Fruit fly (Drosophila melanogaster) whole organism, embryonic: ENCODE data around the gene fig.

Experiments
- CG11085 ChIP-seq: fragments of 200-800 bp; sonication (Bioruptor generic); IDR thresholded peaks from 2 replicates; pipeline ENCODE4 v1.3.6; 2022; ENCODE audit warnings: missing biosample characterization, missing genetic modification characterization
- CG11504 ChIP-seq: fragments of 200-800 bp; sonication (Bioruptor generic); optimal IDR thresholded peaks from 3 replicates; lab custom pipeline; 2019; ENCODE audit warnings: missing biosample characterization, mild to moderate bottlenecking, missing genetic modification characterization, moderate library complexity
- CG11560 ChIP-seq: fragments of 200-800 bp; sonication (Bioruptor generic); IDR thresholded peaks from 3 replicates; pipeline ENCODE4 v1.3.6; 2022; ENCODE audit warnings: missing biosample characterization, missing genetic modification characterization
- CG12104 ChIP-seq: fragments of 200-800 bp; sonication (Bioruptor generic); optimal IDR thresholded peaks from 3 replicates; lab custom pipeline; 2016; ENCODE audit warnings: missing biosample characterization, missing genetic modification characterization
- CG1233 ChIP-seq: fragments of 200-800 bp; sonication (Bioruptor generic); optimal IDR thresholded peaks from 4 replicates; lab custom pipeline; 2018; ENCODE audit warnings: missing biosample characterization, mild to moderate bottlenecking, missing genetic modification characterization
- CG13424 ChIP-seq: fragments of 200-800 bp; sonication (Bioruptor generic); optimal IDR thresholded peaks from 2 replicates; lab custom pipeline; 2019; ENCODE audit warnings: missing biosample characterization, mild to moderate bottlenecking, missing genetic modification characterization, moderate library complexity
- CG14441 ChIP-seq: fragments of 200-800 bp; sonication (Bioruptor generic); IDR thresholded peaks from 2 replicates; pipeline ENCODE4 v1.3.6; 2022; ENCODE audit warnings: missing biosample characterization, missing genetic modification characterization
- CG15514 ChIP-seq: fragments of 200-800 bp; sonication (Bioruptor generic); optimal IDR thresholded peaks from 3 replicates; lab custom pipeline; 2017; ENCODE audit warnings: missing biosample characterization, missing genetic modification characterization, mild to moderate bottlenecking, moderate library complexity, missing genetic modification reagents
- CG15601 ChIP-seq: fragments of 200-800 bp; sonication (Bioruptor generic); optimal IDR thresholded peaks from 3 replicates; lab custom pipeline; 2019; ENCODE audit warnings: missing biosample characterization, mild to moderate bottlenecking, missing genetic modification characterization, moderate library complexity
- CG17359 ChIP-seq: fragments of 200-800 bp; sonication (Bioruptor generic); optimal IDR thresholded peaks from 3 replicates; lab custom pipeline; 2018; ENCODE audit warnings: missing biosample characterization, mild to moderate bottlenecking, missing genetic modification characterization, moderate library complexity
- CG2116 ChIP-seq: fragments of 200-800 bp; sonication (Bioruptor generic); optimal IDR thresholded peaks from 3 replicates; lab custom pipeline; 2018; ENCODE audit warnings: missing biosample characterization, mild to moderate bottlenecking, missing genetic modification characterization
- CG2875 ChIP-seq: fragments of 200-800 bp; sonication (Bioruptor generic); optimal IDR thresholded peaks from 2 replicates; lab custom pipeline; 2017; ENCODE audit warnings: missing biosample characterization, mild to moderate bottlenecking, missing genetic modification characterization, missing genetic modification reagents
- CG30431 ChIP-seq: fragments of 200-800 bp; sonication (Bioruptor generic); optimal IDR thresholded peaks from 2 replicates; lab custom pipeline; 2017; ENCODE audit warnings: missing biosample characterization, missing genetic modification characterization
- CG42726 ChIP-seq: fragments of 200-800 bp; sonication (Bioruptor generic); IDR thresholded peaks from 2 replicates; pipeline ENCODE4 v1.3.6; 2022; ENCODE audit warnings: missing biosample characterization, missing genetic modification characterization; ENCODE audit not compliant: partially characterized antibody
- CG4707 ChIP-seq: fragments of 200-800 bp; sonication (Bioruptor generic); optimal IDR thresholded peaks from 2 replicates; lab custom pipeline; 2018; ENCODE audit warnings: missing biosample characterization, mild to moderate bottlenecking, missing genetic modification characterization, moderate library complexity
- CG4854 ChIP-seq: fragments of 200-800 bp; sonication (Bioruptor generic); optimal IDR thresholded peaks from 2 replicates; lab custom pipeline; 2016; ENCODE audit warnings: missing biosample characterization, missing genetic modification characterization, inconsistent platforms
- CG7372 ChIP-seq: fragments of 200-800 bp; sonication (Bioruptor generic); IDR thresholded peaks from 2 replicates; pipeline ENCODE4 v1.3.6; 2022; ENCODE audit warnings: missing biosample characterization, missing genetic modification characterization
- CG7963 ChIP-seq: fragments of 200-800 bp; sonication (Bioruptor generic); IDR thresholded peaks from 3 replicates; pipeline ENCODE4 v1.3.6; 2022; ENCODE audit warnings: missing biosample characterization, missing genetic modification characterization; ENCODE audit not compliant: partially characterized antibody
- CG8478 ChIP-seq: fragments of >200 bp; optimal IDR thresholded peaks from 2 replicates; lab custom pipeline; 2018
- CG8944 ChIP-seq: fragments of 200-800 bp; sonication (Bioruptor generic); optimal IDR thresholded peaks from 3 replicates; lab custom pipeline; 2016; ENCODE audit warnings: missing biosample characterization, missing genetic modification characterization
- CG9437 ChIP-seq: fragments of 200-800 bp; sonication (Bioruptor generic); optimal IDR thresholded peaks from 2 replicates; lab custom pipeline; 2018; ENCODE audit warnings: missing biosample characterization, mild to moderate bottlenecking, missing genetic modification characterization
- Camta ChIP-seq: fragments of 200-800 bp; sonication (Bioruptor generic); optimal IDR thresholded peaks from 2 replicates; lab custom pipeline; 2016; ENCODE audit warnings: missing biosample characterization, missing genetic modification characterization
- Dek ChIP-seq: fragments of 200-800 bp; sonication (Bioruptor generic); optimal IDR thresholded peaks from 3 replicates; lab custom pipeline; 2019; ENCODE audit warnings: missing biosample characterization, mild to moderate bottlenecking, missing genetic modification characterization, moderate library complexity
- E2f1 ChIP-seq: fragments of 200-800 bp; sonication (Bioruptor generic); IDR thresholded peaks from 2 replicates; pipeline ENCODE4 v1.3.6; 2022; ENCODE audit warnings: missing biosample characterization, missing genetic modification characterization
- ERR ChIP-seq: fragments of 200-800 bp; sonication (Bioruptor generic); optimal IDR thresholded peaks from 2 replicates; lab custom pipeline; 2016; ENCODE audit warnings: missing biosample characterization, missing genetic modification characterization
- Eip74EF ChIP-seq, 2 experiments: fragments of 200-800 bp in 1 of 2; fragments of >200 bp in 1 of 2; sonication (Bioruptor generic) in 1 of 2; optimal IDR thresholded peaks; 2 replicates each; lab custom pipeline; 2017 to 2019; ENCODE audit warnings: missing biosample characterization in 2 of 2, missing genetic modification characterization in 2 of 2, mild to moderate bottlenecking in 1 of 2, moderate library complexity in 1 of 2
- Fer1 ChIP-seq: fragments of 200-800 bp; sonication (Bioruptor generic); optimal IDR thresholded peaks from 2 replicates; lab custom pipeline; 2017; ENCODE audit warnings: missing biosample characterization, mild to moderate bottlenecking, missing genetic modification characterization
- HmgD ChIP-seq: fragments of 200-800 bp; sonication (Bioruptor generic); optimal IDR thresholded peaks from 3 replicates; lab custom pipeline; 2016; ENCODE audit warnings: missing biosample characterization, missing genetic modification characterization
- Hr3 ChIP-seq: fragments of 200-800 bp; sonication (Bioruptor generic); optimal IDR thresholded peaks from 3 replicates; lab custom pipeline; 2016; ENCODE audit warnings: missing biosample characterization, missing genetic modification characterization
- MBD-R2 ChIP-seq: fragments of 200-800 bp; sonication (Bioruptor generic); IDR thresholded peaks from 2 replicates; pipeline ENCODE4 v1.3.6; 2022; ENCODE audit warnings: missing biosample characterization, missing genetic modification characterization
- NK7.1 ChIP-seq: fragments of 200-800 bp; sonication (Bioruptor generic); optimal IDR thresholded peaks from 3 replicates; lab custom pipeline; 2016; ENCODE audit warnings: missing biosample characterization, missing genetic modification characterization
- Oli ChIP-seq: fragments of 200-800 bp; sonication (Bioruptor generic); optimal IDR thresholded peaks from 2 replicates; lab custom pipeline; 2018; ENCODE audit warnings: missing biosample characterization, mild to moderate bottlenecking, missing genetic modification characterization, moderate library complexity
- chif ChIP-seq, 2 experiments: fragments of 200-800 bp; sonication (Bioruptor generic); optimal IDR thresholded peaks; 3 replicates each; lab custom pipeline; 2016; ENCODE audit warnings: missing biosample characterization in 2 of 2, missing genetic modification characterization in 2 of 2
- crc ChIP-seq: fragments of 200-800 bp; sonication (Bioruptor generic); optimal IDR thresholded peaks from 2 replicates; lab custom pipeline; 2016; ENCODE audit warnings: missing biosample characterization, missing genetic modification characterization
- disco-r ChIP-seq: fragments of 200-800 bp; sonication (Bioruptor generic); optimal IDR thresholded peaks from 2 replicates; lab custom pipeline; 2016; ENCODE audit warnings: missing biosample characterization, missing genetic modification characterization
- dmrt99B ChIP-seq: fragments of 200-800 bp; sonication (Bioruptor generic); optimal IDR thresholded peaks from 2 replicates; lab custom pipeline; 2018; ENCODE audit warnings: missing biosample characterization, mild to moderate bottlenecking, missing genetic modification characterization, moderate library complexity
- dpn ChIP-seq, 2 experiments: fragments of 200-800 bp; sonication (Bioruptor generic); optimal IDR thresholded peaks; 3 replicates each; lab custom pipeline; 2016; ENCODE audit warnings: missing biosample characterization in 2 of 2, missing genetic modification characterization in 2 of 2
- fd64A ChIP-seq: fragments of 200-800 bp; sonication (Bioruptor generic); optimal IDR thresholded peaks from 3 replicates; lab custom pipeline; 2018; ENCODE audit warnings: missing biosample characterization, mild to moderate bottlenecking, missing genetic modification characterization
- gcm ChIP-seq: fragments of 200-800 bp; sonication (Bioruptor generic); optimal IDR thresholded peaks from 2 replicates; lab custom pipeline; 2019; ENCODE audit warnings: missing biosample characterization, mild to moderate bottlenecking, missing genetic modification characterization, moderate library complexity
- grau ChIP-seq: fragments of 200-800 bp; optimal IDR thresholded peaks from 3 replicates; lab custom pipeline; 2019; ENCODE audit warnings: missing biosample characterization, mild to moderate bottlenecking, missing genetic modification characterization, moderate library complexity
- odd ChIP-seq: fragments of 200-800 bp; sonication (Bioruptor generic); optimal IDR thresholded peaks from 2 replicates; lab custom pipeline; 2017; ENCODE audit warnings: missing biosample characterization, mild to moderate bottlenecking, missing genetic modification characterization
- pros ChIP-seq: fragments of 200-800 bp; sonication (Bioruptor generic); optimal IDR thresholded peaks from 3 replicates; lab custom pipeline; 2019; ENCODE audit warnings: missing biosample characterization, mild to moderate bottlenecking, missing genetic modification characterization, moderate library complexity
- pzg ChIP-seq: fragments of 200-800 bp; sonication (Bioruptor generic); optimal IDR thresholded peaks from 3 replicates; lab custom pipeline; 2018; ENCODE audit warnings: missing biosample characterization, mild to moderate bottlenecking, missing genetic modification characterization, moderate library complexity
- repo ChIP-seq: fragments of 200-800 bp; sonication (Bioruptor generic); optimal IDR thresholded peaks from 2 replicates; lab custom pipeline; 2016; ENCODE audit warnings: missing biosample characterization, missing genetic modification characterization
- salm ChIP-seq: fragments of 200-800 bp; sonication (Bioruptor generic); optimal IDR thresholded peaks from 2 replicates; lab custom pipeline; 2018; ENCODE audit warnings: missing biosample characterization, mild to moderate bottlenecking, missing genetic modification characterization
- sna ChIP-seq: fragments of 200-800 bp; sonication (Bioruptor generic); IDR thresholded peaks from 2 replicates; pipeline ENCODE4 v1.3.6; 2022; ENCODE audit warnings: missing biosample characterization, missing genetic modification characterization; ENCODE audit not compliant: partially characterized antibody
- sr ChIP-seq: fragments of 200-800 bp; sonication (Bioruptor generic); IDR thresholded peaks from 3 replicates; pipeline ENCODE4 v1.3.6; 2022; ENCODE audit warnings: missing biosample characterization, missing genetic modification characterization
- stc ChIP-seq: fragments of 200-800 bp; sonication (Bioruptor generic); IDR thresholded peaks from 2 replicates; pipeline ENCODE4 v1.3.6; 2022; ENCODE audit warnings: missing biosample characterization, missing genetic modification characterization
- sug ChIP-seq: fragments of 200-800 bp; optimal IDR thresholded peaks from 2 replicates; lab custom pipeline; 2019; ENCODE audit warnings: missing biosample characterization, mild to moderate bottlenecking, missing genetic modification characterization, moderate library complexity
- tap ChIP-seq: fragments of 200-800 bp; optimal IDR thresholded peaks from 3 replicates; lab custom pipeline; 2019; ENCODE audit warnings: missing biosample characterization, mild to moderate bottlenecking, missing genetic modification characterization, moderate library complexity

The fig gene

dm6 chr3R:29745056-29745455 lies 35.2 kb downstream of the fig start, which contains the start of the genes Wdr24 and IntS11 (continued):
- TF ChIP-seq Hr3 (GFP tag; lab: Kevin White, UChicago) (peak; percentile 80), dmrt99B (tag; lab: Kevin White, UChicago) (no peak), CG7963 (GFP tag; lab: Robert Waterston, UW) (no peak), CG11560 (peak; percentile 84), CG8478 (no peak), Dek (tag; lab: Kevin White, UChicago) (peak; percentile 90), repo (GFP tag; lab: Kevin White, UChicago) (no peak), tap (no peak), CG17359 (peak; percentile 70), NK7.1 (GFP tag; lab: Kevin White, UChicago) (no peak), CG42726 (GFP tag; lab: Robert Waterston, UW) (no peak), CG1233 (GFP tag; lab: Kevin White, UChicago) (peak; percentile 83), gcm (no peak), dpn (GFP tag; optimal IDR thresholded peaks at IDR 0.05; lab: Kevin White, UChicago) (peak; percentile 65 to 82), chif (GFP tag; optimal IDR thresholded peaks at IDR 0.05; lab: Kevin White, UChicago) (peak; percentile 28 to 71), crc (GFP tag; lab: Kevin White, UChicago) (no peak), CG2875 (GFP tag; lab: Kevin White, UChicago) (no peak), salm (tag; lab: Kevin White, UChicago) (peak; percentile 28), Camta (peak; percentile 31), E2f1 (GFP tag; lab: Robert Waterston, UW) (peak; percentile 90), CG11085 (GFP tag; lab: Robert Waterston, UW) (peak; percentile 92), odd (no peak), CG15601 (tag; lab: Kevin White, UChicago) (peak; percentile 70), sr (GFP tag; lab: Robert Waterston, UW) (peak; percentile 31; the same call in 1 of the 3 replicates), CG11504 (no peak), CG9437 (GFP tag; lab: Kevin White, UChicago) (peak; percentile 65), Eip74EF (GFP tag; optimal IDR thresholded peaks at IDR 0.05; lab: Kevin White, UChicago) (no peak), CG30431 (GFP tag; lab: Kevin White, UChicago) (peak; percentile 49), stc (GFP tag; lab: Robert Waterston, UW) (peak; percentile 87), Oli (tag; lab: Kevin White, UChicago) (peak; percentile 70), ERR (GFP tag; lab: Kevin White, UChicago) (peak; percentile 15), CG4707 (no peak), CG2116 (GFP tag; lab: Kevin White, UChicago) (peak; percentile 81), MBD-R2 (peak; percentile 98), sug (peak; percentile 89), CG14441 (peak; percentile 96), disco-r (GFP tag; lab: Kevin White, UChicago) (peak; percentile 7), CG7372 (peak; percentile 93), HmgD (GFP tag; lab: Kevin White, UChicago) (peak; percentile 32), Fer1 (GFP tag; lab: Kevin White, UChicago) (peak; percentile 73), CG15514 (GFP tag; lab: Kevin White, UChicago) (peak; percentile 84), grau (peak; percentile 90), pzg (GFP tag; lab: Kevin White, UChicago) (peak; percentile 73), CG8944 (GFP tag; lab: Kevin White, UChicago) (peak; percentile 68), pros (GFP tag; lab: Kevin White, UChicago) (peak; percentile 2), CG12104 (GFP tag; lab: Kevin White, UChicago) (peak; percentile 72), sna (GFP tag; lab: Robert Waterston, UW) (peak; percentile 24; the same call in 1 of the 2 replicates), CG4854 (GFP tag; lab: Kevin White, UChicago) (peak; percentile 58), CG13424 (tag; lab: Kevin White, UChicago) (peak; percentile 86), fd64A (GFP tag; lab: Kevin White, UChicago) (no peak)
